Worm (Caenorhabditis elegans) whole organism, L4/young adult: ENCODE measurements around the gene ptr-14.

Source experiments
- W03F9.2 ChIP-seq: fragments of 150-350 bp; optimal IDR thresholded peaks from 2 replicates; lab custom pipeline; 2014; ENCODE audit warnings: missing biosample characterization, missing genetic modification characterization
- dao-5 ChIP-seq: sonication (generic microtip); optimal IDR thresholded peaks from 2 replicates; lab custom pipeline; 2016; ENCODE audit warnings: missing genotype, missing genetic modification characterization, moderate library complexity, missing compliant biosample characterization
- him-1 ChIP-seq: sonication (generic microtip); optimal IDR thresholded peaks from 2 replicates; lab custom pipeline; 2016; ENCODE audit warnings: missing genotype, missing genetic modification reagents, missing genetic modification characterization, missing compliant biosample characterization

DNA sequence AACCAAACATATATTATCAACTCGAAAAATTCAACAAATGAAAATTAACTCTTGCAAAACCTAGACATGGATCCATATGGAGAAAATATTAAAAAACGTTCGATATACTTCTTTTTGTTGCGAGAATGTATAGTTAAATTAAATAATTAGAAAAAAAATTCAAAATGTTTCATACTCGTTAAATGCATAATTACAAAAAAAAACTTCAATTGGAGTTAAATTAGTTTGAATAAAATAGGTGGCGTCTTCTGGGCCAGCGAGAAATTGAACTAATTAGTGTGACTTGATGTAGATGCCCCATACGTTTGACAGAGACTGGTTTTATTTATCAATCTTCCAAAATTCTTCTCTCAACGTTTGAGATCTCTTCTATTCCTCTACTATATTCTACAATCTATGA, 36.9 kb upstream of the ptr-14 start, which contains the start of gene lgc-43:
- TF ChIP-seq W03F9.2 (tag; lab: Kevin White, UChicago): no peak
- TF ChIP-seq dao-5 (tag; lab: Kevin White, UChicago): no peak
- TF ChIP-seq him-1 (tag; lab: Kevin White, UChicago): no peak
